Fruit fly (Drosophila melanogaster) whole organism, embryonic: ENCODE results near the gene HUWE1.

Experiments used
- Awh ChIP-seq: fragments of 200-800 bp; sonication (Bioruptor generic); IDR thresholded peaks from 2 replicates; pipeline ENCODE4, ENCODE4 v1.3.6; 2022; ENCODE audit warnings: missing biosample characterization, missing genetic modification characterization
- CG11093 ChIP-seq: fragments of 200-800 bp; sonication (Bioruptor generic); IDR thresholded peaks from 3 replicates; pipeline ENCODE4 v1.3.6; 2022; ENCODE audit warnings: missing biosample characterization, missing genetic modification characterization
- CG12391 ChIP-seq: fragments of 200-800 bp; sonication (Bioruptor generic); optimal IDR thresholded peaks from 3 replicates; lab custom pipeline; 2018; ENCODE audit warnings: missing biosample characterization, mild to moderate bottlenecking, missing genetic modification characterization, moderate library complexity
- CG15269 ChIP-seq: fragments of 200-800 bp; sonication (Bioruptor generic); optimal IDR thresholded peaks from 2 replicates; lab custom pipeline; 2018; ENCODE audit warnings: missing biosample characterization, mild to moderate bottlenecking, missing genetic modification characterization, moderate library complexity
- CG15601 ChIP-seq: fragments of 200-800 bp; sonication (Bioruptor generic); optimal IDR thresholded peaks from 3 replicates; lab custom pipeline; 2019; ENCODE audit warnings: missing biosample characterization, mild to moderate bottlenecking, missing genetic modification characterization, moderate library complexity
- CG1602 ChIP-seq: fragments of 200-800 bp; sonication (Bioruptor generic); optimal IDR thresholded peaks from 3 replicates; lab custom pipeline; 2016; ENCODE audit warnings: missing biosample characterization, missing genetic modification characterization
- CG16813 ChIP-seq: fragments of 200-800 bp; sonication (Bioruptor generic); IDR thresholded peaks from 3 replicates; pipeline ENCODE4 v1.3.6; 2022; ENCODE audit warnings: missing biosample characterization, missing genetic modification characterization; ENCODE audit not compliant: partially characterized antibody
- CG17912 ChIP-seq: fragments of 200-800 bp; sonication (Bioruptor generic); optimal IDR thresholded peaks from 2 replicates; lab custom pipeline; 2018; ENCODE audit warnings: missing biosample characterization, mild to moderate bottlenecking, missing genetic modification characterization
- CG18476 ChIP-seq: fragments of 200-800 bp; sonication (Bioruptor generic); optimal IDR thresholded peaks from 2 replicates; lab custom pipeline; 2016; ENCODE audit warnings: missing biosample characterization, mild to moderate bottlenecking, missing genetic modification characterization
- CG31365 ChIP-seq: fragments of 200-800 bp; sonication (Bioruptor generic); optimal IDR thresholded peaks from 2 replicates; lab custom pipeline; 2018; ENCODE audit warnings: missing biosample characterization, mild to moderate bottlenecking, missing genetic modification characterization
- CG3726 ChIP-seq: fragments of 200-800 bp; sonication (Bioruptor generic); IDR thresholded peaks from 3 replicates; pipeline ENCODE4, ENCODE4 v1.3.6; 2022; ENCODE audit warnings: missing biosample characterization, missing genetic modification characterization
- CG3847 ChIP-seq: fragments of 200-800 bp; sonication (Bioruptor generic); IDR thresholded peaks from 2 replicates; pipeline ENCODE4 v1.3.6; 2022; ENCODE audit warnings: missing biosample characterization, missing genetic modification characterization
- CG5180 ChIP-seq: fragments of 200-800 bp; sonication (Bioruptor generic); optimal IDR thresholded peaks from 3 replicates; lab custom pipeline; 2017; ENCODE audit warnings: missing biosample characterization, missing genetic modification characterization, mild to moderate bottlenecking, moderate library complexity, missing genetic modification reagents
- CG6175 ChIP-seq: fragments of 200-800 bp; sonication (Bioruptor generic); IDR thresholded peaks from 3 replicates; pipeline ENCODE4 v1.3.6; 2022; ENCODE audit warnings: missing biosample characterization, missing genetic modification characterization
- CG6683 ChIP-seq: fragments of 200-800 bp; sonication (Bioruptor generic); optimal IDR thresholded peaks from 2 replicates; lab custom pipeline; 2017; ENCODE audit warnings: missing biosample characterization, mild to moderate bottlenecking, missing genetic modification characterization, missing genetic modification reagents
- CG6813 ChIP-seq: fragments of 200-800 bp; sonication (Bioruptor generic); optimal IDR thresholded peaks from 2 replicates; lab custom pipeline; 2017; ENCODE audit warnings: missing biosample characterization, missing genetic modification characterization, mild to moderate bottlenecking, moderate library complexity, missing genetic modification reagents
- CG8290 ChIP-seq, 3 experiments: fragments of 200-800 bp; sonication (Bioruptor generic); optimal IDR thresholded peaks; 2 replicates each; lab custom pipeline; 2016 to 2019; ENCODE audit warnings: missing biosample characterization in 3 of 3, missing genetic modification characterization in 3 of 3, mild to moderate bottlenecking in 2 of 3, moderate library complexity in 1 of 3
- CG8388 ChIP-seq: fragments of 200-800 bp; sonication (Bioruptor generic); optimal IDR thresholded peaks from 2 replicates; lab custom pipeline; 2019; ENCODE audit warnings: missing biosample characterization, mild to moderate bottlenecking, missing genetic modification characterization, moderate library complexity
- CG9797 ChIP-seq: fragments of 200-800 bp; sonication (Bioruptor generic); optimal IDR thresholded peaks from 3 replicates; lab custom pipeline; 2018; ENCODE audit warnings: missing biosample characterization, mild to moderate bottlenecking, missing genetic modification characterization
- Dbx ChIP-seq: fragments of 200-800 bp; sonication (Bioruptor generic); IDR thresholded peaks from 3 replicates; pipeline ENCODE4 v1.3.6; 2022; ENCODE audit warnings: missing biosample characterization, missing genetic modification characterization
- Dref ChIP-seq: fragments of 200-800 bp; sonication (Bioruptor generic); IDR thresholded peaks from 2 replicates; pipeline ENCODE4 v1.3.6; 2022; ENCODE audit warnings: missing biosample characterization, missing genetic modification characterization
- E2f2 ChIP-seq: fragments of 200-800 bp; sonication (Bioruptor generic); IDR thresholded peaks from 2 replicates; pipeline ENCODE4 v1.3.6; 2022; ENCODE audit warnings: missing biosample characterization, missing genetic modification characterization
- Ets65A ChIP-seq: fragments of 200-800 bp; sonication (Bioruptor generic); peaks from one replicate; lab custom pipeline; 2016; ENCODE audit warnings: missing biosample characterization, missing genetic modification characterization
- HHEX ChIP-seq: fragments of 200-800 bp; sonication (Bioruptor generic); optimal IDR thresholded peaks from 3 replicates; lab custom pipeline; 2017; ENCODE audit warnings: missing biosample characterization, mild to moderate bottlenecking, missing genetic modification characterization, missing genetic modification reagents
- HLH4C ChIP-seq: fragments of 200-800 bp; sonication (Bioruptor generic); IDR thresholded peaks from 3 replicates; pipeline ENCODE4 v1.3.6; 2022; ENCODE audit warnings: missing biosample characterization, missing genetic modification characterization; ENCODE audit not compliant: partially characterized antibody
- Hey ChIP-seq: fragments of 200-800 bp; sonication (Bioruptor generic); optimal IDR thresholded peaks from 3 replicates; lab custom pipeline; 2018; ENCODE audit warnings: missing biosample characterization, mild to moderate bottlenecking, missing genetic modification characterization
- HmgD ChIP-seq: fragments of 200-800 bp; sonication (Bioruptor generic); optimal IDR thresholded peaks from 3 replicates; lab custom pipeline; 2016; ENCODE audit warnings: missing biosample characterization, missing genetic modification characterization
- Hmr ChIP-seq: fragments of 200-800 bp; sonication (Bioruptor generic); optimal IDR thresholded peaks from 3 replicates; lab custom pipeline; 2017; ENCODE audit warnings: mild to moderate bottlenecking, missing biosample characterization, missing genetic modification reagents, missing genetic modification characterization
- Lim3 ChIP-seq: fragments of 200-800 bp; sonication (Bioruptor generic); IDR thresholded peaks from 2 replicates; pipeline ENCODE4 v1.3.6; 2022; ENCODE audit warnings: missing biosample characterization, missing genetic modification characterization
- NC2α ChIP-seq: fragments of 200-800 bp; sonication (Bioruptor generic); optimal IDR thresholded peaks from 2 replicates; lab custom pipeline; 2016; ENCODE audit warnings: missing biosample characterization, missing genetic modification characterization
- NfI ChIP-seq: fragments of 200-800 bp; sonication (Bioruptor generic); optimal IDR thresholded peaks from 3 replicates; lab custom pipeline; 2018; ENCODE audit warnings: missing biosample characterization, mild to moderate bottlenecking, missing genetic modification characterization, moderate library complexity
- Ptx1 ChIP-seq: fragments of 200-800 bp; sonication (Bioruptor generic); IDR thresholded peaks from 2 replicates; pipeline ENCODE4 v1.3.6; 2022; ENCODE audit warnings: missing biosample characterization, missing genetic modification characterization
- Rx ChIP-seq: fragments of 200-800 bp; sonication (Bioruptor generic); IDR thresholded peaks from 2 replicates; pipeline ENCODE4 v1.3.6; 2022; ENCODE audit warnings: missing biosample characterization, missing genetic modification characterization
- Sox102F ChIP-seq: fragments of 200-800 bp; sonication (Bioruptor generic); optimal IDR thresholded peaks from 2 replicates; lab custom pipeline; 2018; ENCODE audit warnings: missing biosample characterization, mild to moderate bottlenecking, missing genetic modification characterization, moderate library complexity
- Tbp ChIP-seq: fragments of >200 bp; optimal IDR thresholded peaks from 2 replicates; lab custom pipeline; 2018; ENCODE audit warnings: missing biosample characterization, missing genetic modification characterization
- btn ChIP-seq: fragments of 200-800 bp; sonication (Bioruptor generic); optimal IDR thresholded peaks from 2 replicates; lab custom pipeline; 2016; ENCODE audit warnings: missing biosample characterization, missing genetic modification characterization
- inv ChIP-seq: fragments of 200-800 bp; sonication (Bioruptor generic); IDR thresholded peaks from 2 replicates; pipeline ENCODE4 v1.3.6; 2022; ENCODE audit warnings: missing biosample characterization, missing genetic modification characterization; ENCODE audit not compliant: partially characterized antibody
- knrl ChIP-seq: fragments of 200-800 bp; sonication (Bioruptor generic); IDR thresholded peaks from 3 replicates; pipeline ENCODE4 v1.3.6; 2022; ENCODE audit warnings: missing biosample characterization, missing genetic modification characterization; ENCODE audit not compliant: partially characterized antibody
- lov ChIP-seq, 2 experiments: fragments of 200-800 bp in 1 of 2; fragments of >200 bp in 1 of 2; sonication (Bioruptor generic) in 1 of 2; IDR thresholded peaks in 1 of 2; optimal IDR thresholded peaks in 1 of 2; 2 replicates in 1 of 2; 3 replicates in 1 of 2; pipeline versions ENCODE4 v1.3.6 to Lab custom; 2017 to 2022; ENCODE audit warnings: missing biosample characterization in 1 of 2, missing genetic modification characterization in 1 of 2
- oc ChIP-seq: fragments of 200-800 bp; sonication (Bioruptor generic); optimal IDR thresholded peaks from 2 replicates; lab custom pipeline; 2018; ENCODE audit warnings: missing biosample characterization, mild to moderate bottlenecking, missing genetic modification characterization, moderate library complexity
- pho ChIP-seq: fragments of 200-800 bp; sonication (Bioruptor generic); optimal IDR thresholded peaks from 2 replicates; lab custom pipeline; 2016; ENCODE audit warnings: missing biosample characterization, missing genetic modification characterization
- prd ChIP-seq, 3 experiments: fragments of >200 bp in 2 of 3; fragments of 200-800 bp in 1 of 3; sonication (Bioruptor generic) in 1 of 3; optimal IDR thresholded peaks in 2 of 3; IDR thresholded peaks in 1 of 3; 2 replicates in 2 of 3; 3 replicates in 1 of 3; pipeline versions ENCODE4 v1.3.6 to Lab custom; 2017 to 2022; ENCODE audit warnings: missing biosample characterization in 1 of 3, missing genetic modification characterization in 1 of 3
- pum ChIP-seq: fragments of 200-800 bp; sonication (Bioruptor generic); optimal IDR thresholded peaks from 2 replicates; lab custom pipeline; 2016; ENCODE audit warnings: missing biosample characterization, missing genetic modification characterization
- ranshi ChIP-seq: fragments of 200-800 bp; sonication (Bioruptor generic); IDR thresholded peaks from 2 replicates; pipeline ENCODE4 v1.3.6; 2022; ENCODE audit warnings: missing biosample characterization, missing genetic modification characterization
- schlank ChIP-seq: fragments of 200-800 bp; sonication (Bioruptor generic); optimal IDR thresholded peaks from 2 replicates; lab custom pipeline; 2018; ENCODE audit warnings: missing biosample characterization, mild to moderate bottlenecking, missing genetic modification characterization
- unc-4 ChIP-seq: fragments of 200-800 bp; sonication (Bioruptor generic); IDR thresholded peaks from 2 replicates; pipeline ENCODE4 v1.3.6; 2022; ENCODE audit warnings: missing biosample characterization, missing genetic modification characterization; ENCODE audit not compliant: partially characterized antibody
- usp ChIP-seq: fragments of >200 bp; optimal IDR thresholded peaks from 2 replicates; lab custom pipeline; 2017; ENCODE audit warnings: missing biosample characterization, missing genetic modification characterization

Gene HUWE1

dm6 chrX:15738890-15739550 lies 26.6 kb downstream of the HUWE1 start, which contains the start of the genes CG11679 and CG8206 (continued):
- TF ChIP-seq HmgD (GFP tag; lab: Kevin White, UChicago) (peak; percentile 46), prd (optimal IDR thresholded peaks at IDR 0.05; lab: Kevin White, UChicago) (no peak), prd (GFP tag; IDR thresholded peaks at IDR 0.05; lab: Robert Waterston, UW) (peak; percentile 47; the same call in 1 of the 3 replicates), CG6175 (GFP tag; lab: Robert Waterston, UW) (no peak), E2f2 (GFP tag; lab: Robert Waterston, UW) (0 out of 2 replicates have a peak, but pooled peaks have one; percentile 17), lov (optimal IDR thresholded peaks at IDR 0.05; lab: Kevin White, UChicago) (no peak), lov (GFP tag; IDR thresholded peaks at IDR 0.05; lab: Robert Waterston, UW) (no peak), HHEX (GFP tag; lab: Kevin White, UChicago) (no peak), CG8290 (GFP tag; optimal IDR thresholded peaks at IDR 0.05; lab: Kevin White, UChicago) (peak; percentile 6), CG8290 (tag; optimal IDR thresholded peaks at IDR 0.05; lab: Kevin White, UChicago) (no peak), Dbx (GFP tag; lab: Robert Waterston, UW) (no peak), NC2α (GFP tag; lab: Kevin White, UChicago) (no peak), CG6813 (no peak), CG1602 (GFP tag; lab: Kevin White, UChicago) (no peak), CG11093 (GFP tag; lab: Robert Waterston, UW) (peak; percentile 28; the same call in 1 of the 3 replicates), CG12391 (tag; lab: Kevin White, UChicago) (peak; percentile 44), knrl (GFP tag; lab: Robert Waterston, UW) (peak; percentile 32; the same call in 1 of the 3 replicates), CG18476 (GFP tag; lab: Kevin White, UChicago) (no peak), schlank (tag; lab: Kevin White, UChicago) (no peak), pho (GFP tag; lab: Kevin White, UChicago) (peak; percentile 18), Tbp (GFP tag; lab: Kevin White, UChicago) (no peak), pum (GFP tag; lab: Kevin White, UChicago) (peak; percentile 54), Hmr (GFP tag; lab: Kevin White, UChicago) (no peak), CG15269 (peak; percentile 32), CG6683 (no peak), CG9797 (no peak), CG8388 (GFP tag; lab: Kevin White, UChicago) (no peak), NfI (GFP tag; lab: Kevin White, UChicago) (peak; percentile 39), Sox102F (no peak), inv (GFP tag; lab: Robert Waterston, UW) (peak; percentile 36; the same call in 1 of the 2 replicates), HLH4C (peak; percentile 53; the same call in 2 of the 3 replicates), oc (tag; lab: Kevin White, UChicago) (no peak), Awh (GFP tag; lab: Robert Waterston, UW) (no peak), btn (GFP tag; lab: Kevin White, UChicago) (no peak), CG3726 (no peak), Dref (peak; percentile 73), unc-4 (0 out of 2 replicates have a peak, but pooled peaks have one; percentile 48), Ptx1 (GFP tag; lab: Robert Waterston, UW) (peak; percentile 40; the same call in 1 of the 2 replicates), Lim3 (no peak), CG17912 (peak; percentile 9), CG31365 (no peak), CG16813 (GFP tag; lab: Robert Waterston, UW) (peak; percentile 39; the same call in 2 of the 3 replicates), usp (GFP tag; lab: Kevin White, UChicago) (no peak), CG3847 (GFP tag; lab: Robert Waterston, UW) (0 out of 2 replicates have a peak, but pooled peaks have one; percentile 24), ranshi (GFP tag; lab: Robert Waterston, UW) (peak; percentile 39; the same call in 1 of the 2 replicates), Hey (tag; lab: Kevin White, UChicago) (no peak), CG15601 (tag; lab: Kevin White, UChicago) (no peak), Ets65A (GFP tag; lab: Kevin White, UChicago) (peak; percentile 52), Rx (GFP tag; lab: Robert Waterston, UW) (no peak), CG5180 (GFP tag; lab: Kevin White, UChicago) (no peak)
